Fruit fly (Drosophila melanogaster) whole organism: ENCODE data around the gene CG12316.

Source experiments
- pan ChIP-seq: fragments of >200 bp; optimal IDR thresholded peaks from 2 replicates; lab custom pipeline; 2017
- psq ChIP-seq: fragments of >200 bp; optimal IDR thresholded peaks from 2 replicates; lab custom pipeline; 2017

DNA sequence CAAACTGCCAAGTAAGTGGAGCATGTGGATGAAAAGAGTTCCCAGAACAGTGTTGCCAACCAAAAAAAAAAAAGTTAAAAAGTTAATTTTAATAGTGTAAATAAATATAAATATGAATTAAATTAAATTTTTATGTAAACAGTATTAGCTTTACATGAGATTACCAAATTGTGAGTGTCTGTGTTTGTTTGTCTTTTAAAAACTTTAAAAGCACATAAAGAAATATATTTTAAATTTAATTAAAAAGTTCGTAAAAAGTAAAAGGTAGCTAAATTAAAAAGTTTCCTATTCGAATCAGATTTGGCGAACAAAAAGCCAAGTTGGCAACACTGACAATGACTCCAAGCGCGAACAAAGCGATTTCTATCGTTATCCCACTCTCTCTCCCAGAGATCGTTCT is 27.8 kb downstream of the CG12316 start:
- TF ChIP-seq pan: no peak
- TF ChIP-seq psq (lab: Kevin White, UChicago): no peak
